Worm (Caenorhabditis elegans) whole organism, L4/young adult: Measurements from ENCODE around the gene clh-2.

Experiments
- dao-5 ChIP-seq: sonication (generic microtip); optimal IDR thresholded peaks from 2 replicates; lab custom pipeline; 2016; ENCODE audit warnings: missing genotype, missing genetic modification characterization, moderate library complexity, missing compliant biosample characterization
- him-1 ChIP-seq: sonication (generic microtip); optimal IDR thresholded peaks from 2 replicates; lab custom pipeline; 2016; ENCODE audit warnings: missing genotype, missing genetic modification reagents, missing genetic modification characterization, missing compliant biosample characterization

DNA sequence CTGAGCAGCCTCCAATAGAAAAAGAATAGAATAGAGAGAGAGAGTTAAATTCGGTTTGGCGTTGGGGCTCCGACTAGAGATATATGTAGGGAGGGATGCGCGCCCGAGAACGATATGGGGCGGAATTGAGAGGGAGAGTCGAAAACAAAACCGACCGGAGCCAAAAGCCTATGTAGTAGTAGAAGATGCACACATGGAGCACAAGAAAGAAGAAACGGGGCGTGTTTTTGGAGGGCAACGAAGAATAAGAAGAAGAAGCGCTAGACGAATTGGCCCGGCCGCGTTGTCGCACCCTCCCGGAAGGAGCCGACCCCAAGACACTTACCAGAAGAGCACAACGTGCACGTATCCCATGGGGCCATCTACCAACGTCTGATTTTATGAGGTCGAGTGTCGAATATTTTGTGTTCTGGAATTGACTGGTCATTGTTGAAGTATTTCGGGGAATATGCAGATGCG is 22.6 kb upstream of the clh-2 start, which contains the start of gene tag-180:
- TF ChIP-seq him-1 (tag; lab: Kevin White, UChicago) (no peak), dao-5 (tag; lab: Kevin White, UChicago) (no peak)
